Worm (Caenorhabditis elegans) whole organism, L4/young adult: ENCODE data around the gene T16A9.3.

ENCODE experiments used
- W03F9.2 ChIP-seq: fragments of 150-350 bp; optimal IDR thresholded peaks from 2 replicates; lab custom pipeline; 2014; ENCODE audit warnings: missing biosample characterization, missing genetic modification characterization
- dao-5 ChIP-seq: sonication (generic microtip); optimal IDR thresholded peaks from 2 replicates; lab custom pipeline; 2016; ENCODE audit warnings: missing genotype, missing genetic modification characterization, moderate library complexity, missing compliant biosample characterization
- him-1 ChIP-seq: sonication (generic microtip); optimal IDR thresholded peaks from 2 replicates; lab custom pipeline; 2016; ENCODE audit warnings: missing genotype, missing genetic modification reagents, missing genetic modification characterization, missing compliant biosample characterization

DNA sequence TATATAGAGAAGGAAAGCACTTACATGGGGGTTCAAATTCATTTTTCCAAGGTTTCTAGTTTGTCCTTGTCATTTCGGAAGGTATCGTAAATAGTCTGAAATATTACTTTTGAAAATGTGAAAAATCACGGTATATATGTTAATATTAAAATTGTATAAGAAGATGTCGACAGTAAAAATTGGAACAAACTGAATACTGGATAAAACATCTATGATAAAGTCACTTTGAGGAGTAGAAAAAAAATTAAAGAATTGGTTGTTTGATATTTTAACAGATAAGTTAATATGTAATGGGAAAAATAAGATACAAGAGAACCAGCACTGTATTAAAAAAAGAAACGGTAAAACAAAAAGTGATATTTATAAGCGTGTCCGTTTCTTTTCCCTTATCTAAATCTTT, 21.1 kb downstream of the T16A9.3 start, which contains the start of gene nep-21:
- TF ChIP-seq him-1 (tag; lab: Kevin White, UChicago) (no peak), W03F9.2 (tag; lab: Kevin White, UChicago) (no peak), dao-5 (tag; lab: Kevin White, UChicago) (no peak)
